Worm (Caenorhabditis elegans): ENCODE measurements around the gene gst-34.

DNA sequence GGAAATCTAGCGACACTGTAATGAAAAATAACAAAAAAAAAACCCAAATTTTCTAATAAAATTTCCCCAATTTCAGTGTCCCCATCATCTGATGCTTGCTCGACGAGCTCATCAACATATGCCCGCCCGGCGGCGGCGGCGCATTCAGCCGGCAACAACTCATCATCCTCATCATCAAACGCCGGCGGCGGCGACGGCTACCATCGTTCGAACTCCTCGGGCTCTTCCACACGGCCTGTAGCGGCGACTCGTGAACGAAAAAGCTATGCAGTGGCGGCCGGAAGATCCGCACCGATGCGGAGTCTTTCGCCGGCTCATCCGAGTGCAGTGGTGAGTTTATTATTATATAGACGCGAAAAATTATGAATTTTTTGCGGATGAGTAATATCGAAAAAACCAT lies 37.1 kb upstream of the gst-34 start:
- TF ChIP-seq tra-4 (tag; optimal IDR thresholded peaks at IDR 0.05) (no peak), ceh-13 (GFP tag; optimal IDR thresholded peaks at IDR 0.05) (no peak), ama-1 (optimal IDR thresholded peaks at IDR 0.05) (no peak), flt-1 (GFP tag; IDR thresholded peaks at IDR 0.05) (no peak), ets-7 (tag; optimal IDR thresholded peaks at IDR 0.05) (no peak)
